Worm (Caenorhabditis elegans): ENCODE data around the gene Y24D9B.1.

Y24D9B.1 gene

DNA sequence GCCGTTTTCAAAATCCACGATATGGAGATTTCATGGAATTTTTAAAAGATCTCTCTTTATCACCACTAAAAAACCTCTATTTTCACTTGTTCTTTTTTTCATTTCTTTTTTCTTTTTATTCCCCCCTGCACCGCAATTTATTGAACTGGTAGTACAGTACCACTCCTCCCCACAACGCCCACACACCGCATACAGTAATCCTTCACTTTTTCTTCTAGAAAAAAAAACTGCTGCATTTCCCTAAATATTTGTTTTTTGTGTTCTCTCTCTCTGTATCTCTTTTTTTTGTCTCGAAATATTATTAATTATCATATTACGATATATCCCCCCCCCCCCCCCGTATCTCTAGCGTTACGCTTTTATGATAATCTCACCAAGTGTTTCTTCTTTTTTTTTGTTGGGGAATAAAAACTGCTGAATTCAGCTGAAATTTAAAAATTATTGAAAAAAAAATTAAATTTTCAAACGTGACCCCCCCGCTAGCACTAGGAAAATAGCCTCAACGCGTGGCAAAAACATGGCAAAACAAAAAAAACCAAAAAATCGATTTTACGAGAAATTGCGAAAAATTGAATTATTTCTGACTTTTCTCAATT is at the start of gene Y24D9B.1:
Gene Y24D9B.1, plus strand, starts transcription at position 546 of the 596 bp plus-strand sequence.
- TF ChIP-seq ceh-83 (GFP tag; optimal IDR thresholded peaks at IDR 0.05) (no peak), pha-4 (tag; optimal IDR thresholded peaks at IDR 0.05) (no peak), ceh-39 (tag; optimal IDR thresholded peaks at IDR 0.05) (no peak), mep-1 (tag; optimal IDR thresholded peaks at IDR 0.05) (no peak), lin-32 (GFP tag; optimal IDR thresholded peaks at IDR 0.05) (no peak), hlh-1 (tag; optimal IDR thresholded peaks at IDR 0.05) (no peak)

DNA sequence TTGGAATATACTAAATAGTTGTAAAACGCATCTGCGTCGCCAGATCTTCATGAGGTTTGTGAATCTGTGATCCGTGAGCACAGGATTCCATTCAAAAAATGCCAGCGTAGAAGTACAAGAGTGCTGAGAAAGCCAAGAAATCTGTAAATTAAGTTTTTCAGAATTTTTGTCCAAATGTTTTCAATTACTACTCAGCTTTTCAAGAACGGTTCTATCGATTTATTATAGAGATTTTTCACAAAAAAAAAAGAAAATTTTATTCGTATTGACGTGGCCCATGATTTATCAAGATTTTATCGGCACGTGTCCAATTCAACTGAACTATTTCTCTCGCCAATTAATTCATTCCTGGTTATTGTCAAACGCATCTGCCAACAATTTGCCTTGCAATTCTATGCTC is 47.9 kb upstream of the Y24D9B.1 start, which contains the start of gene F36A4.3:
Gene F36A4.3, plus strand, starts transcription at position 301 of the 400 bp plus-strand sequence.
- TF ChIP-seq ceh-83 (GFP tag; optimal IDR thresholded peaks at IDR 0.05): no peak
- no peak for TF ChIP-seq elt-3 (tag; optimal IDR thresholded peaks at IDR 0.05)
- TF ChIP-seq snpc-4 (tag; optimal IDR thresholded peaks at IDR 0.05): no peak
- no peak for TF ChIP-seq unc-39 (tag; optimal IDR thresholded peaks at IDR 0.05)
- TF ChIP-seq mep-1 (tag; optimal IDR thresholded peaks at IDR 0.05): no peak
- TF ChIP-seq elt-1 (tag; optimal IDR thresholded peaks at IDR 0.05; ENCODE audit: borderline replicate concordance, insufficient read depth): no peak
- TF ChIP-seq ceh-43 (GFP tag; optimal IDR thresholded peaks at IDR 0.05): no peak
- TF ChIP-seq tbx-8 (GFP tag; optimal IDR thresholded peaks at IDR 0.05): no peak
- no peak for TF ChIP-seq unc-120 (tag; optimal IDR thresholded peaks at IDR 0.05; ENCODE audit: poor library complexity, severe bottlenecking)
- TF ChIP-seq bed-3 (GFP tag; optimal IDR thresholded peaks at IDR 0.05): no peak
- TF ChIP-seq nhr-12 (tag; optimal IDR thresholded peaks at IDR 0.05): no peak
- TF ChIP-seq cnd-1 (tag; optimal IDR thresholded peaks at IDR 0.05): no peak
- no peak for TF ChIP-seq sptf-1 (tag; optimal IDR thresholded peaks at IDR 0.05)
- TF ChIP-seq ztf-11 (tag; optimal IDR thresholded peaks at IDR 0.05): no peak
- no peak for TF ChIP-seq drap-1 (GFP tag; optimal IDR thresholded peaks at IDR 0.05)
- TF ChIP-seq unc-62 (GFP tag; optimal IDR thresholded peaks at IDR 0.05): no peak
- no peak for TF ChIP-seq zip-8 (tag; optimal IDR thresholded peaks at IDR 0.05)
- TF ChIP-seq lsy-2 (tag; optimal IDR thresholded peaks at IDR 0.05): no peak
- no peak for TF ChIP-seq nhr-237 (tag; optimal IDR thresholded peaks at IDR 0.05)
- TF ChIP-seq nhr-76 (tag; optimal IDR thresholded peaks at IDR 0.05): no peak

ce11 chrIV:4270925-4271324 is 46.2 kb upstream of the Y24D9B.1 start, which contains the start of gene F36A4.2:
F36A4.2 (plus strand) TSS chrIV:4271225.
- TF ChIP-seq mep-1 (tag; optimal IDR thresholded peaks at IDR 0.05) (no peak), tbx-8 (GFP tag; optimal IDR thresholded peaks at IDR 0.05) (no peak), mls-2 (tag; optimal IDR thresholded peaks at IDR 0.05) (no peak), nhr-2 (tag; optimal IDR thresholded peaks at IDR 0.05) (no peak), unc-39 (tag; optimal IDR thresholded peaks at IDR 0.05) (no peak), bed-3 (GFP tag; optimal IDR thresholded peaks at IDR 0.05) (no peak), lin-32 (GFP tag; optimal IDR thresholded peaks at IDR 0.05) (no peak), unc-120 (tag; optimal IDR thresholded peaks at IDR 0.05; ENCODE audit: poor library complexity, severe bottlenecking) (no peak), hlh-1 (tag; optimal IDR thresholded peaks at IDR 0.05) (no peak), flh-1 (GFP tag; optimal IDR thresholded peaks at IDR 0.05) (no peak)

DNA sequence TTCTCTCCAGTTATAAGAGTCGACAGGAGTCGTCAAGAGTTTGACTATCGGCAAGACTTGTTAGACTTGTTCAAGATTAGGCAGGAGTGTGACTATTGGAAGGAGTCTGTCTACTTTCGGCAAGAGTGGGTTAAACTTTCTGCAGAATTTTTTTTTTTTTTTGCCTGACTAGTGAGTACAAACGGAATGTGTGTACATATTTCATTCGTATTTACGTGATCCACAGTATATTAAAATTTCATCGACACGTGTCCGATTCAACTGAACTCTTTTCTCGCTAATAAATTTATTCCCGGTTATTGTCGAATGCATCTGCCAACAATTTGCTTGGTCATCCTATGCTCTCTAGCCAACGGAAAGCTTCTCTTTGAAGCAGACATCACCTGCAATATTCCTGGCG is 45.0 kb upstream of the Y24D9B.1 start, which contains the start of gene F36A4.1:
Gene F36A4.1, plus strand, starts transcription at position 301 of the 400 bp plus-strand sequence.
- TF ChIP-seq mls-2 (tag; optimal IDR thresholded peaks at IDR 0.05): no peak

DNA sequence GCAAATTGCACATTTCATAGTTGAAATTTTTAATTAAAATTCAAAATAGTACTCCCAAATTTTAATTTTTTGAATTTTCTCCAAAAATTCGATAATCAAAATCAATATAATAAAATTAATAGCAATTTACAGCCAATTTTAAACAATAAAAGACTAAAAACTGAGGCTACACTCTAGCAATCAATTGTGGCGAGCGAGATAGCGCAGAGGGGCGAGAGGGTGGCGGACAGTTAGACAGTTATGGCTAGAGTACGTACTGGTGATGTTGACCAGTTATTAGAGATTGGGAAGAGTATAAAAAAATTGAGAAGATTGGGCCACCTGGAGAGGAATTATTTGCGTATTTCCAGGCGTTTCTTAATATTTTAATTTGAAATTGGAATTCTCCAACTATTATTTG is 39.5 kb upstream of the Y24D9B.1 start, which contains the start of gene nhr-78:
Gene nhr-78, minus strand, starts transcription at position 182 of the 400 bp plus-strand sequence.
- no peak for TF ChIP-seq flh-1 (GFP tag; optimal IDR thresholded peaks at IDR 0.05)
- no peak for TF ChIP-seq nhr-237 (tag; optimal IDR thresholded peaks at IDR 0.05)
- no peak for TF ChIP-seq cnd-1 (tag; optimal IDR thresholded peaks at IDR 0.05)
- TF ChIP-seq drap-1 (GFP tag; optimal IDR thresholded peaks at IDR 0.05): no peak
- no peak for TF ChIP-seq mls-2 (tag; optimal IDR thresholded peaks at IDR 0.05)
- no peak for TF ChIP-seq blmp-1 (tag; optimal IDR thresholded peaks at IDR 0.05)

ce11 chrIV:4284020-4284419 is 33.1 kb upstream of the Y24D9B.1 start, which contains the start of gene F15E6.6:
F15E6.6 (minus strand) TSS chrIV:4284120.
- no peak for TF ChIP-seq ham-2 (GFP tag; optimal IDR thresholded peaks at IDR 0.05)
- TF ChIP-seq nhr-12 (tag; optimal IDR thresholded peaks at IDR 0.05): no peak
- TF ChIP-seq mls-2 (tag; optimal IDR thresholded peaks at IDR 0.05): no peak
- TF ChIP-seq ceh-43 (GFP tag; optimal IDR thresholded peaks at IDR 0.05): no peak
- TF ChIP-seq unc-120 (tag; optimal IDR thresholded peaks at IDR 0.05; ENCODE audit: poor library complexity, severe bottlenecking): no peak
- no peak for TF ChIP-seq nhr-237 (tag; optimal IDR thresholded peaks at IDR 0.05)

All from whole organism, mixed stage, embryonic.